Worm (Caenorhabditis elegans) whole organism, L2 larva: ENCODE results near the gene F32D8.15.
A peak's percentile ranks its signal among the peaks of the same experiment; 100 is the strongest.

Experiments used
- C34F6.9 ChIP-seq: fragments of 150-350 bp; optimal IDR thresholded peaks from 2 replicates; lab custom pipeline; 2014; ENCODE audit warnings: missing biosample characterization, missing genetic modification characterization
- F13H6.1 ChIP-seq: sonication (generic microtip); optimal IDR thresholded peaks from 2 replicates; lab custom pipeline; 2016; ENCODE audit warnings: missing genetic modification characterization, missing compliant biosample characterization
- Y55F3AM.14 ChIP-seq: fragments of 200-800 bp; sonication (Bioruptor generic); optimal IDR thresholded peaks from 2 replicates; lab custom pipeline; 2018; ENCODE audit warnings: mild to moderate bottlenecking, missing genetic modification characterization, missing compliant biosample characterization
- alr-1 ChIP-seq: fragments of 150-350 bp; optimal IDR thresholded peaks from 2 replicates; lab custom pipeline; 2014; ENCODE audit warnings: missing biosample characterization, missing genetic modification characterization
- aly-2 ChIP-seq: fragments of 150-350 bp; optimal IDR thresholded peaks from 2 replicates; lab custom pipeline; 2014; ENCODE audit warnings: missing biosample characterization, missing genetic modification characterization
- blmp-1 ChIP-seq: sonication (generic microtip); optimal IDR thresholded peaks from 2 replicates; lab custom pipeline; 2017; ENCODE audit warnings: missing genetic modification characterization, mild to moderate bottlenecking, missing compliant biosample characterization, antibody characterized with exemption, moderate library complexity; ENCODE audit not compliant: insufficient read depth
- ceh-16 ChIP-seq: fragments of 150-350 bp; optimal IDR thresholded peaks from 2 replicates; lab custom pipeline; 2014; ENCODE audit warnings: missing biosample characterization, missing genetic modification characterization
- ceh-82 ChIP-seq: fragments of 150-350 bp; optimal IDR thresholded peaks from 2 replicates; lab custom pipeline; 2014; ENCODE audit warnings: missing biosample characterization, missing genetic modification characterization
- crh-2 ChIP-seq: sonication (generic microtip); optimal IDR thresholded peaks from 2 replicates; lab custom pipeline; 2017; ENCODE audit warnings: missing biosample characterization, missing genetic modification characterization
- dmd-4 ChIP-seq: sonication (generic microtip); optimal IDR thresholded peaks from 2 replicates; lab custom pipeline; 2017; ENCODE audit warnings: missing biosample characterization, missing genetic modification characterization
- egl-27 ChIP-seq: sonication (generic microtip); optimal IDR thresholded peaks from 3 replicates; lab custom pipeline; 2017; ENCODE audit warnings: missing biosample characterization, missing genetic modification reagents, missing genetic modification characterization
- elt-1 ChIP-seq: fragments of 150-350 bp; optimal IDR thresholded peaks from 2 replicates; lab custom pipeline; 2014; ENCODE audit warnings: missing biosample characterization, missing genetic modification characterization
- elt-3 ChIP-seq: sonication (generic microtip); optimal IDR thresholded peaks from 2 replicates; lab custom pipeline; 2017; ENCODE audit warnings: missing biosample characterization, missing genetic modification characterization
- fos-1 ChIP-seq: fragments of 150-350 bp; optimal IDR thresholded peaks from 2 replicates; lab custom pipeline; 2014; ENCODE audit warnings: missing biosample characterization, missing genetic modification characterization
- gmeb-1 ChIP-seq: fragments of 150-350 bp; optimal IDR thresholded peaks from 2 replicates; lab custom pipeline; 2014; ENCODE audit warnings: missing biosample characterization, missing genetic modification characterization
- lin-11 ChIP-seq: fragments of 150-350 bp; sonication (generic microtip); optimal IDR thresholded peaks from 2 replicates; lab custom pipeline; 2014; ENCODE audit warnings: missing biosample characterization, missing genetic modification characterization, inconsistent platforms, mixed read lengths
- lin-13 ChIP-seq: fragments of 150-350 bp; optimal IDR thresholded peaks from 2 replicates; lab custom pipeline; 2014; ENCODE audit warnings: missing biosample characterization, missing genetic modification reagents, missing genetic modification characterization
- lsy-2 ChIP-seq, 2 experiments: fragments of 150-350 bp in 1 of 2; sonication (generic microtip) in 1 of 2; optimal IDR thresholded peaks; 2 replicates each; lab custom pipeline; 2014 to 2017; ENCODE audit warnings: missing biosample characterization in 2 of 2, missing genetic modification characterization in 2 of 2
- mab-5 ChIP-seq: fragments of 150-350 bp; optimal IDR thresholded peaks from 2 replicates; lab custom pipeline; 2014; ENCODE audit warnings: missing biosample characterization, missing genetic modification characterization
- mdl-1 ChIP-seq, 2 experiments: fragments of 150-350 bp in 1 of 2; sonication (generic microtip) in 1 of 2; optimal IDR thresholded peaks; 2 replicates each; lab custom pipeline; 2017; ENCODE audit warnings: missing biosample characterization in 2 of 2, missing genetic modification characterization in 2 of 2
- nhr-11 ChIP-seq: fragments of 150-350 bp; optimal IDR thresholded peaks from 2 replicates; lab custom pipeline; 2014; ENCODE audit warnings: missing biosample characterization, missing genetic modification characterization
- nhr-129 ChIP-seq: fragments of 150-350 bp; optimal IDR thresholded peaks from 2 replicates; lab custom pipeline; 2014; ENCODE audit warnings: missing biosample characterization, missing genetic modification characterization
- nhr-21 ChIP-seq: fragments of 150-350 bp; optimal IDR thresholded peaks from 2 replicates; lab custom pipeline; 2014; ENCODE audit warnings: missing biosample characterization, missing genetic modification characterization
- nhr-237 ChIP-seq: fragments of 150-350 bp; optimal IDR thresholded peaks from 2 replicates; lab custom pipeline; 2014; ENCODE audit warnings: missing biosample characterization, missing genetic modification characterization
- nhr-6 ChIP-seq: fragments of 150-350 bp; optimal IDR thresholded peaks from 2 replicates; lab custom pipeline; 2014; ENCODE audit warnings: missing biosample characterization, missing genetic modification characterization
- peb-1 ChIP-seq: fragments of 150-350 bp; optimal IDR thresholded peaks from 2 replicates; lab custom pipeline; 2014; ENCODE audit warnings: missing biosample characterization, missing genetic modification characterization
- sem-4 ChIP-seq: fragments of 150-350 bp; optimal IDR thresholded peaks from 2 replicates; lab custom pipeline; 2014; ENCODE audit warnings: missing biosample characterization, missing genetic modification reagents, missing genetic modification characterization
- skn-1 ChIP-seq: sonication (generic microtip); optimal IDR thresholded peaks from 2 replicates; lab custom pipeline; 2017; ENCODE audit warnings: missing biosample characterization, missing genetic modification characterization
- sma-3 ChIP-seq: sonication (generic microtip); optimal IDR thresholded peaks from 2 replicates; lab custom pipeline; 2016; ENCODE audit warnings: missing genetic modification reagents, missing genetic modification characterization, missing compliant biosample characterization
- sma-9 ChIP-seq, 2 experiments: fragments of 150-350 bp in 1 of 2; sonication (generic microtip) in 1 of 2; optimal IDR thresholded peaks; 2 replicates each; lab custom pipeline; 2014 to 2016; ENCODE audit warnings: missing genetic modification characterization in 2 of 2, mild to moderate bottlenecking in 1 of 2, missing biosample characterization in 1 of 2, missing compliant biosample characterization in 1 of 2, missing genetic modification reagents in 1 of 2, moderate library complexity in 1 of 2
- snpc-4 ChIP-seq: fragments of 150-350 bp; optimal IDR thresholded peaks from 2 replicates; lab custom pipeline; 2014; ENCODE audit warnings: missing biosample characterization, missing genetic modification characterization
- zag-1 ChIP-seq: fragments of 150-350 bp; optimal IDR thresholded peaks from 2 replicates; lab custom pipeline; 2014; ENCODE audit warnings: missing biosample characterization, missing genetic modification characterization
- ztf-1 ChIP-seq: fragments of 200-800 bp; sonication (Bioruptor generic); conservative IDR thresholded peaks from 2 replicates; pipeline ENCODE4 v1.3.6; 2022; ENCODE audit warnings: missing genetic modification characterization, missing compliant biosample characterization
- ztf-11 ChIP-seq: sonication (generic microtip); optimal IDR thresholded peaks from 2 replicates; lab custom pipeline; 2017; ENCODE audit warnings: missing biosample characterization, missing genetic modification characterization
- ztf-4 ChIP-seq: fragments of 150-350 bp; optimal IDR thresholded peaks from 2 replicates; lab custom pipeline; 2014; ENCODE audit warnings: missing biosample characterization, missing genetic modification characterization

Gene F32D8.15

ce11 chrV:10873190-10873589 is 30.7 kb upstream of the F32D8.15 start:
- peak; percentile 20 for TF ChIP-seq nhr-129 (tag; lab: Kevin White, UChicago)
- no peak for TF ChIP-seq ztf-4 (tag; lab: Kevin White, UChicago)

DNA sequence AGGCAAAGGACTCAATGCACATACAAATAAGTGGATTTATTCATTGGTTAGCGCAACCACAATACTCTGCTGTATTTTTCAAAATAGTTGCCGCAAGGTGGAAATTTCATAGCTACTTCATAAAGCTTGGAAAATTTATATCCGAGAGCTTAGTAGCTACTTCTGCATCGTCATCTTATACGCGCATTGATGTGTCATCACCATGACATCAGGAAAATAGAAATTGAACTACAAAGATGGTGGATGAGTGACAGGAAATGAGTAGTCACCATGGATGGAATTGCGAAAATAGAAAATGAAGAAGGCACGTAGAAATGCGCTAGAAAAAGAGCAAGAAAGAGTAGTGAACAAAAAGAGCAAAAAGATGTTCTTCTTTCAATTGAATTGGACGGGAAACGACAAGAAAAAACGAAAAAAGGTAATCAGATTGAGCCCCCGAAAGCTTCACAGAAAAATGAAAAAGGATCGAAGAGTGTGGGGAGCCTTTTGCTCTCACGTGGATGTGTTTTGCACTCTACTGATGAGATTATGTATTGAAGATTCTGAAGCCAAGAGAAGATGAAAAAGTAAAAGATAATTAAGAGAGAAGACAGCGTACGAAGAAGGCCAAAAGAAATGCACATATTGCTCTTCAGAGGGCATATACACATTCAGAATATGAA is 28.8 kb upstream of the F32D8.15 start:
- TF ChIP-seq nhr-11 (no peak), dmd-4 (tag; lab: Kevin White, UChicago) (no peak), crh-2 (tag; lab: Kevin White, UChicago) (no peak), fos-1 (tag; lab: Kevin White, UChicago) (no peak), ceh-16 (tag; lab: Kevin White, UChicago) (no peak), lsy-2 (tag; optimal IDR thresholded peaks at IDR 0.05; lab: Kevin White, UChicago) (peak in 1 of 2 experiments; percentile 7), alr-1 (tag; lab: Kevin White, UChicago) (no peak), nhr-6 (no peak), elt-1 (tag; lab: Kevin White, UChicago) (no peak), egl-27 (tag; lab: Kevin White, UChicago) (no peak), mdl-1 (tag; optimal IDR thresholded peaks at IDR 0.05; lab: Kevin White, UChicago) (peak in 1 of 2 experiments; percentile 51), ztf-1 (GFP tag; lab: Robert Waterston, UW) (no peak), C34F6.9 (no peak), lin-11 (tag; lab: Kevin White, UChicago) (no peak), elt-3 (no peak), ztf-11 (tag; lab: Kevin White, UChicago) (no peak), aly-2 (no peak), skn-1 (tag; lab: Kevin White, UChicago) (no peak), snpc-4 (tag; lab: Kevin White, UChicago) (no peak), ztf-4 (tag; lab: Kevin White, UChicago) (no peak), F13H6.1 (tag; lab: Kevin White, UChicago) (peak; percentile 15), sma-9 (GFP tag; optimal IDR thresholded peaks at IDR 0.05; lab: Kevin White, UChicago) (peak; percentile 52), sma-9 (tag; optimal IDR thresholded peaks at IDR 0.05; lab: Kevin White, UChicago) (no peak), zag-1 (tag; lab: Kevin White, UChicago) (peak; percentile 10), sem-4 (peak; percentile 44)

DNA sequence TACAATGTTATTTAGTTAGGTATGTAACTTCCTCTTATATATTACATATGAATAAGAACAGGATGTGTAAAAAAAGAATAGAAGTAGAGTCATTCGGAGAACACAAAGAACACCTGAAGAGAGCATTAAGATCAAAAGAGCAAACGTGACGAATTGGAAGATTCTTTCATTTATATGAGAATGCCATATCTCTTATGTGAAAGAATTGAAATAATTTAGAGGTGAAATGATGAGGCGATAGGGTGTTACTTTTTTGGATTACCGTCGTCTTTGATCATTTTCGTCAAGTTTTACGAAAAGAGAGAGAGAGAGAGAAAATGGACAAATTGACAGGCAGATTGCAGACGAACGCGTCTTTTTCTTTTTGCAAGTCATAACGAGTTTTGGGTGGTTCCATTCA is 27.3 kb upstream of the F32D8.15 start:
- no peak for TF ChIP-seq alr-1 (tag; lab: Kevin White, UChicago)
- no peak for TF ChIP-seq sma-3 (GFP tag; lab: Kevin White, UChicago)
- peak; percentile 17 for TF ChIP-seq crh-2 (tag; lab: Kevin White, UChicago)
- no peak for TF ChIP-seq ceh-82 (tag; lab: Kevin White, UChicago)
- peak; percentile 60 for TF ChIP-seq sma-9 (GFP tag; optimal IDR thresholded peaks at IDR 0.05; lab: Kevin White, UChicago)
- no peak for TF ChIP-seq sma-9 (tag; optimal IDR thresholded peaks at IDR 0.05; lab: Kevin White, UChicago)
- TF ChIP-seq mab-5 (tag; lab: Kevin White, UChicago) = no peak
- no peak for TF ChIP-seq gmeb-1
- peak; percentile 32 for TF ChIP-seq C34F6.9
- peak in 1 of 2 experiments; percentile 11 for TF ChIP-seq lsy-2 (tag; optimal IDR thresholded peaks at IDR 0.05; lab: Kevin White, UChicago)
- no peak for TF ChIP-seq nhr-6
- peak; percentile 7 for TF ChIP-seq lin-13 (GFP tag; lab: Kevin White, UChicago)

ce11 chrV:10877808-10878600 is 25.8 kb upstream of the F32D8.15 start:
- TF ChIP-seq Y55F3AM.14 (GFP tag; lab: Kevin White, UChicago) (no peak), gmeb-1 (peak; percentile 19), nhr-129 (tag; lab: Kevin White, UChicago) (peak; percentile 13), dmd-4 (tag; lab: Kevin White, UChicago) (no peak), blmp-1 (peak; percentile 42), nhr-237 (tag; lab: Kevin White, UChicago) (no peak), fos-1 (tag; lab: Kevin White, UChicago) (peak; percentile 86), C34F6.9 (peak; percentile 1), lsy-2 (tag; optimal IDR thresholded peaks at IDR 0.05; lab: Kevin White, UChicago) (peak in 1 of 2 experiments; percentile 7), F13H6.1 (tag; lab: Kevin White, UChicago) (peak; percentile 6), sma-9 (GFP tag; optimal IDR thresholded peaks at IDR 0.05; lab: Kevin White, UChicago) (peak; percentile 71), sma-9 (tag; optimal IDR thresholded peaks at IDR 0.05; lab: Kevin White, UChicago) (no peak), nhr-21 (tag; lab: Kevin White, UChicago) (peak; percentile 9), egl-27 (tag; lab: Kevin White, UChicago) (no peak), peb-1 (tag; lab: Kevin White, UChicago) (no peak), sma-3 (GFP tag; lab: Kevin White, UChicago) (peak; percentile 12), ceh-16 (tag; lab: Kevin White, UChicago) (no peak), zag-1 (tag; lab: Kevin White, UChicago) (no peak)
